Fruit fly (Drosophila melanogaster) whole organism, embryonic: Measurements from ENCODE around the gene BBIP1.

Experiments used
- Ada2b ChIP-seq: fragments of 200-800 bp; sonication (Bioruptor generic); IDR thresholded peaks from 2 replicates; pipeline ENCODE4 v1.3.6; 2022; ENCODE audit warnings: missing biosample characterization, missing genetic modification characterization
- Antp ChIP-seq: fragments of 200-800 bp; sonication (Bioruptor generic); optimal IDR thresholded peaks from 3 replicates; lab custom pipeline; 2016; ENCODE audit warnings: missing biosample characterization, missing genetic modification characterization
- B-H2 ChIP-seq: fragments of 200-800 bp; sonication (Bioruptor generic); optimal IDR thresholded peaks from 2 replicates; lab custom pipeline; 2018; ENCODE audit warnings: missing biosample characterization, mild to moderate bottlenecking, missing genetic modification characterization
- CG10366 ChIP-seq: fragments of 200-800 bp; sonication (Bioruptor generic); IDR thresholded peaks from 2 replicates; pipeline ENCODE4 v1.3.6; 2022; ENCODE audit warnings: missing biosample characterization, missing genetic modification characterization
- CG10654 ChIP-seq: fragments of 200-800 bp; sonication (Bioruptor generic); optimal IDR thresholded peaks from 2 replicates; lab custom pipeline; 2016; ENCODE audit warnings: missing biosample characterization, missing genetic modification characterization
- CG11398 ChIP-seq: fragments of 200-800 bp; sonication (Bioruptor generic); optimal IDR thresholded peaks from 2 replicates; lab custom pipeline; 2016; ENCODE audit warnings: missing biosample characterization, missing genetic modification characterization
- CG12744 ChIP-seq: fragments of 200-800 bp; sonication (Bioruptor generic); optimal IDR thresholded peaks from 2 replicates; lab custom pipeline; 2016; ENCODE audit warnings: missing biosample characterization, missing genetic modification characterization
- CG13296 ChIP-seq: fragments of 200-800 bp; sonication (Bioruptor generic); optimal IDR thresholded peaks from 3 replicates; lab custom pipeline; 2018; ENCODE audit warnings: missing biosample characterization, mild to moderate bottlenecking, missing genetic modification characterization
- CG13424 ChIP-seq: fragments of 200-800 bp; sonication (Bioruptor generic); optimal IDR thresholded peaks from 2 replicates; lab custom pipeline; 2019; ENCODE audit warnings: missing biosample characterization, mild to moderate bottlenecking, missing genetic modification characterization, moderate library complexity
- CG1647 ChIP-seq: fragments of 200-800 bp; sonication (Bioruptor generic); optimal IDR thresholded peaks from 3 replicates; lab custom pipeline; 2016; ENCODE audit warnings: missing biosample characterization, missing genetic modification characterization
- CG16815 ChIP-seq: fragments of 200-800 bp; sonication (Bioruptor generic); optimal IDR thresholded peaks from 3 replicates; lab custom pipeline; 2017; ENCODE audit warnings: missing biosample characterization, mild to moderate bottlenecking, missing genetic modification characterization
- CG17328 ChIP-seq: fragments of 200-800 bp; sonication (Bioruptor generic); IDR thresholded peaks from 2 replicates; pipeline ENCODE4 v1.3.6; 2022; ENCODE audit warnings: missing biosample characterization, missing genetic modification characterization
- CG30403 ChIP-seq: fragments of 200-800 bp; sonication (Bioruptor generic); optimal IDR thresholded peaks from 3 replicates; lab custom pipeline; 2016; ENCODE audit warnings: missing biosample characterization, missing genetic modification characterization
- CG32767 ChIP-seq: fragments of 200-800 bp; sonication (Bioruptor generic); IDR thresholded peaks from 2 replicates; pipeline ENCODE4 v1.3.6; 2022; ENCODE audit warnings: missing biosample characterization, missing genetic modification characterization
- CG33557 ChIP-seq: fragments of 200-800 bp; sonication (Bioruptor generic); optimal IDR thresholded peaks from 2 replicates; lab custom pipeline; 2019; ENCODE audit warnings: missing biosample characterization, mild to moderate bottlenecking, missing genetic modification characterization, moderate library complexity
- CG3847 ChIP-seq: fragments of 200-800 bp; sonication (Bioruptor generic); IDR thresholded peaks from 2 replicates; pipeline ENCODE4 v1.3.6; 2022; ENCODE audit warnings: missing biosample characterization, missing genetic modification characterization
- CG43689 ChIP-seq: fragments of 200-800 bp; sonication (Bioruptor generic); IDR thresholded peaks from 2 replicates; pipeline ENCODE4 v1.3.6; 2022; ENCODE audit warnings: missing biosample characterization, missing genetic modification characterization
- CG4707 ChIP-seq: fragments of 200-800 bp; sonication (Bioruptor generic); optimal IDR thresholded peaks from 2 replicates; lab custom pipeline; 2018; ENCODE audit warnings: missing biosample characterization, mild to moderate bottlenecking, missing genetic modification characterization, moderate library complexity
- CG4854 ChIP-seq: fragments of 200-800 bp; sonication (Bioruptor generic); optimal IDR thresholded peaks from 2 replicates; lab custom pipeline; 2016; ENCODE audit warnings: missing biosample characterization, missing genetic modification characterization, inconsistent platforms
- CG6272 ChIP-seq: fragments of 200-800 bp; sonication (Bioruptor generic); IDR thresholded peaks from 2 replicates; pipeline ENCODE4 v1.3.6; 2022; ENCODE audit warnings: missing biosample characterization, missing genetic modification characterization
- CG7745 ChIP-seq: fragments of 200-800 bp; sonication (Bioruptor generic); optimal IDR thresholded peaks from 2 replicates; lab custom pipeline; 2018; ENCODE audit warnings: missing biosample characterization, mild to moderate bottlenecking, missing genetic modification characterization, moderate library complexity
- CG9727 ChIP-seq: fragments of 200-800 bp; sonication (Bioruptor generic); optimal IDR thresholded peaks from 3 replicates; lab custom pipeline; 2017; ENCODE audit warnings: missing biosample characterization, mild to moderate bottlenecking, missing genetic modification characterization
- CG9797 ChIP-seq: fragments of 200-800 bp; sonication (Bioruptor generic); optimal IDR thresholded peaks from 3 replicates; lab custom pipeline; 2018; ENCODE audit warnings: missing biosample characterization, mild to moderate bottlenecking, missing genetic modification characterization
- Dbx ChIP-seq: fragments of 200-800 bp; sonication (Bioruptor generic); IDR thresholded peaks from 3 replicates; pipeline ENCODE4 v1.3.6; 2022; ENCODE audit warnings: missing biosample characterization, missing genetic modification characterization
- Ets65A ChIP-seq: fragments of 200-800 bp; sonication (Bioruptor generic); peaks from one replicate; lab custom pipeline; 2016; ENCODE audit warnings: missing biosample characterization, missing genetic modification characterization
- GATAe ChIP-seq: fragments of 200-800 bp; sonication (Bioruptor generic); conservative IDR thresholded peaks from 2 replicates; pipeline ENCODE4 v1.3.6; 2022; ENCODE audit warnings: missing biosample characterization, missing genetic modification characterization
- Ravus ChIP-seq: fragments of 200-800 bp; sonication (Bioruptor generic); IDR thresholded peaks from 2 replicates; pipeline ENCODE4 v1.3.6; 2022; ENCODE audit warnings: missing biosample characterization, missing genetic modification characterization
- Rfx ChIP-seq: fragments of 200-800 bp; sonication (Bioruptor generic); IDR thresholded peaks from 2 replicates; pipeline ENCODE4 v1.3.6; 2022; ENCODE audit warnings: missing biosample characterization, missing genetic modification characterization
- Spps ChIP-seq: fragments of 200-800 bp; sonication (Bioruptor generic); optimal IDR thresholded peaks from 2 replicates; lab custom pipeline; 2018; ENCODE audit warnings: missing biosample characterization, mild to moderate bottlenecking, missing genetic modification characterization
- Sry-δ ChIP-seq: fragments of 200-800 bp; sonication (Bioruptor generic); optimal IDR thresholded peaks from 2 replicates; lab custom pipeline; 2016; ENCODE audit warnings: missing biosample characterization, missing genetic modification characterization
- Usf ChIP-seq: fragments of 200-800 bp; sonication (Bioruptor generic); optimal IDR thresholded peaks from 2 replicates; lab custom pipeline; 2017; ENCODE audit warnings: missing genotype, missing biosample characterization, missing genetic modification characterization
- al ChIP-seq: fragments of 200-800 bp; sonication (Bioruptor generic); IDR thresholded peaks from 2 replicates; pipeline ENCODE4 v1.3.6; 2022; ENCODE audit warnings: missing biosample characterization, missing genetic modification characterization
- aop ChIP-seq: fragments of 200-800 bp; sonication (Bioruptor generic); IDR thresholded peaks from 2 replicates; pipeline ENCODE4 v1.3.6; 2022; ENCODE audit warnings: missing biosample characterization, missing genetic modification characterization
- bigmax ChIP-seq: fragments of 200-800 bp; sonication (Bioruptor generic); optimal IDR thresholded peaks from 2 replicates; lab custom pipeline; 2018; ENCODE audit warnings: missing biosample characterization, mild to moderate bottlenecking, missing genetic modification characterization
- bowl ChIP-seq: fragments of 200-800 bp; sonication (Bioruptor generic); IDR thresholded peaks from 2 replicates; pipeline ENCODE4 v1.3.6; 2022; ENCODE audit warnings: missing biosample characterization, missing genetic modification characterization
- cato ChIP-seq: fragments of 200-800 bp; sonication (Bioruptor generic); optimal IDR thresholded peaks from 2 replicates; lab custom pipeline; 2016; ENCODE audit warnings: missing biosample characterization, missing genetic modification characterization, borderline replicate concordance
- chn ChIP-seq: fragments of 200-800 bp; sonication (Bioruptor generic); optimal IDR thresholded peaks from 2 replicates; lab custom pipeline; 2016; ENCODE audit warnings: missing biosample characterization, missing genetic modification characterization
- corto ChIP-seq: fragments of 200-800 bp; sonication (Bioruptor generic); optimal IDR thresholded peaks from 2 replicates; lab custom pipeline; 2016; ENCODE audit warnings: missing biosample characterization, mild to moderate bottlenecking, missing genetic modification characterization, moderate library complexity
- fd3F ChIP-seq: fragments of 200-800 bp; sonication (Bioruptor generic); optimal IDR thresholded peaks from 2 replicates; lab custom pipeline; 2018; ENCODE audit warnings: missing biosample characterization, mild to moderate bottlenecking, missing genetic modification characterization, moderate library complexity
- ftz-f1 ChIP-seq: fragments of 200-800 bp; sonication (Bioruptor generic); optimal IDR thresholded peaks from 2 replicates; lab custom pipeline; 2016; ENCODE audit warnings: missing biosample characterization, missing genetic modification characterization
- fu2 ChIP-seq: fragments of 200-800 bp; sonication (Bioruptor generic); optimal IDR thresholded peaks from 2 replicates; lab custom pipeline; 2016; ENCODE audit warnings: missing biosample characterization, missing genetic modification characterization
- mam ChIP-seq: fragments of 200-800 bp; sonication (Bioruptor generic); optimal IDR thresholded peaks from 3 replicates; lab custom pipeline; 2016; ENCODE audit warnings: missing biosample characterization, missing genetic modification characterization
- odd ChIP-seq: fragments of 200-800 bp; sonication (Bioruptor generic); optimal IDR thresholded peaks from 2 replicates; lab custom pipeline; 2017; ENCODE audit warnings: missing biosample characterization, mild to moderate bottlenecking, missing genetic modification characterization
- pho ChIP-seq: fragments of 200-800 bp; sonication (Bioruptor generic); optimal IDR thresholded peaks from 2 replicates; lab custom pipeline; 2016; ENCODE audit warnings: missing biosample characterization, missing genetic modification characterization
- ranshi ChIP-seq: fragments of 200-800 bp; sonication (Bioruptor generic); IDR thresholded peaks from 2 replicates; pipeline ENCODE4 v1.3.6; 2022; ENCODE audit warnings: missing biosample characterization, missing genetic modification characterization
- rib ChIP-seq: fragments of 200-800 bp; sonication (Bioruptor generic); IDR thresholded peaks from 2 replicates; pipeline ENCODE4 v1.3.6; 2022; ENCODE audit warnings: missing biosample characterization, missing genetic modification characterization
- row ChIP-seq: fragments of 200-800 bp; sonication (Bioruptor generic); IDR thresholded peaks from 3 replicates; pipeline ENCODE4 v1.3.6; 2022; ENCODE audit warnings: missing biosample characterization, missing genetic modification characterization
- seq ChIP-seq: fragments of 200-800 bp; sonication (Bioruptor generic); IDR thresholded peaks from 2 replicates; pipeline ENCODE4 v1.3.6; 2022; ENCODE audit warnings: missing biosample characterization, missing genetic modification characterization
- sima ChIP-seq: fragments of 200-800 bp; sonication (Bioruptor generic); optimal IDR thresholded peaks from 2 replicates; lab custom pipeline; 2016; ENCODE audit warnings: missing biosample characterization, missing genetic modification characterization
- slbo ChIP-seq: fragments of 200-800 bp; sonication (Bioruptor generic); IDR thresholded peaks from 2 replicates; pipeline ENCODE4 v1.3.6; 2022; ENCODE audit warnings: missing biosample characterization, missing genetic modification characterization
- tx ChIP-seq: fragments of 200-800 bp; sonication (Bioruptor generic); optimal IDR thresholded peaks from 2 replicates; lab custom pipeline; 2016; ENCODE audit warnings: missing biosample characterization, missing genetic modification characterization
- vfl ChIP-seq: fragments of 200-800 bp; sonication (Bioruptor generic); optimal IDR thresholded peaks from 2 replicates; lab custom pipeline; 2016; ENCODE audit warnings: missing biosample characterization, missing genetic modification characterization

BBIP1 gene

dm6 chr3R:9428988-9429387 lies 24.8 kb downstream of the BBIP1 start (continued):
- TF ChIP-seq Spps (tag; lab: Kevin White, UChicago), result no peak
- peak; percentile 82 for TF ChIP-seq mam (GFP tag; lab: Kevin White, UChicago)
- peak; percentile 90 for TF ChIP-seq Rfx (GFP tag; lab: Robert Waterston, UW)
- TF ChIP-seq CG9797 (GFP tag; lab: Kevin White, UChicago), result no peak
- TF ChIP-seq CG32767 (GFP tag; lab: Robert Waterston, UW), result no peak
- TF ChIP-seq fu2 (GFP tag; lab: Kevin White, UChicago), result peak; percentile 50
- peak; percentile 36 for TF ChIP-seq sima (GFP tag; lab: Kevin White, UChicago)
- TF ChIP-seq ranshi (GFP tag; lab: Robert Waterston, UW), result 0 out of 2 replicates have a peak, but pooled peaks have one; percentile 35
- peak; percentile 40 for TF ChIP-seq CG30403 (GFP tag; lab: Kevin White, UChicago)
- TF ChIP-seq fd3F (GFP tag; lab: Kevin White, UChicago), result peak; percentile 38
- peak; percentile 69 for TF ChIP-seq GATAe
- TF ChIP-seq row (GFP tag; lab: Robert Waterston, UW), result peak; percentile 89
- TF ChIP-seq Sry-δ, result peak; percentile 16
- TF ChIP-seq Antp, result peak; percentile 49
- peak; percentile 4 for TF ChIP-seq ftz-f1 (GFP tag; lab: Kevin White, UChicago)
- TF ChIP-seq Ets65A, result peak; percentile 87
- no peak for TF ChIP-seq CG1647 (GFP tag; lab: Kevin White, UChicago)
- TF ChIP-seq Usf, result peak; percentile 57
- TF ChIP-seq slbo (GFP tag; lab: Robert Waterston, UW), result peak; percentile 86
- TF ChIP-seq corto, result peak; percentile 63
- peak; percentile 79 for TF ChIP-seq odd
- peak; percentile 78 for TF ChIP-seq CG13424 (tag; lab: Kevin White, UChicago)
- peak; percentile 29 for TF ChIP-seq tx (GFP tag; lab: Kevin White, UChicago)
- TF ChIP-seq CG12744 (GFP tag; lab: Kevin White, UChicago), result peak; percentile 30
- peak; percentile 72 for TF ChIP-seq CG13296 (GFP tag; lab: Kevin White, UChicago)
- peak; percentile 68 for TF ChIP-seq seq (GFP tag; lab: Robert Waterston, UW)
- TF ChIP-seq CG7745 (tag; lab: Kevin White, UChicago), result no peak
- TF ChIP-seq CG33557 (GFP tag; lab: Kevin White, UChicago), result peak; percentile 31
- peak; percentile 19; the same call in 1 of the 2 replicates for TF ChIP-seq CG6272 (GFP tag; lab: Robert Waterston, UW)
- 0 out of 2 replicates have a peak, but pooled peaks have one; percentile 42 for TF ChIP-seq rib
- TF ChIP-seq CG10654, result peak; percentile 33
- peak; percentile 74 for TF ChIP-seq CG3847
- TF ChIP-seq Ada2b (GFP tag; lab: Robert Waterston, UW), result peak; percentile 66
- TF ChIP-seq B-H2, result peak; percentile 63
- TF ChIP-seq CG4854 (GFP tag; lab: Kevin White, UChicago), result peak; percentile 36
- TF ChIP-seq CG17328 (GFP tag; lab: Robert Waterston, UW), result peak; percentile 69
- 0 out of 2 replicates have a peak, but pooled peaks have one; percentile 30 for TF ChIP-seq bowl (GFP tag; lab: Robert Waterston, UW)
- no peak for TF ChIP-seq aop (GFP tag; lab: Robert Waterston, UW)
- TF ChIP-seq cato (GFP tag; lab: Kevin White, UChicago), result no peak
- TF ChIP-seq vfl (GFP tag; lab: Kevin White, UChicago), result no peak
- 0 out of 2 replicates have a peak, but pooled peaks have one; percentile 7 for TF ChIP-seq CG43689
- TF ChIP-seq CG4707, result peak; percentile 55
- TF ChIP-seq CG16815 (GFP tag; lab: Kevin White, UChicago), result peak; percentile 35
- TF ChIP-seq pho (GFP tag; lab: Kevin White, UChicago), result peak; percentile 66
- peak; percentile 68 for TF ChIP-seq CG10366 (GFP tag; lab: Robert Waterston, UW)
- TF ChIP-seq bigmax (GFP tag; lab: Kevin White, UChicago), result no peak
- no peak for TF ChIP-seq Ravus
- TF ChIP-seq Dbx (GFP tag; lab: Robert Waterston, UW), result peak; percentile 85
- TF ChIP-seq al (GFP tag; lab: Robert Waterston, UW), result peak; percentile 53; the same call in 1 of the 2 replicates
- peak; percentile 41 for TF ChIP-seq CG9727
- TF ChIP-seq CG11398, result peak; percentile 32
- peak; percentile 4 for TF ChIP-seq chn (GFP tag; lab: Kevin White, UChicago)
